Fruit fly (Drosophila melanogaster) whole organism, pupa: ENCODE results near the gene CG5021.

Source experiments
- CG10348 ChIP-seq: fragments of 200-800 bp; sonication (Bioruptor generic); IDR thresholded peaks from 2 replicates; pipeline ENCODE4 v1.3.6; 2022; ENCODE audit warnings: missing biosample characterization, missing genetic modification characterization
- CG13204 ChIP-seq: fragments of 200-800 bp; sonication (Bioruptor generic); optimal IDR thresholded peaks from 2 replicates; lab custom pipeline; 2018; ENCODE audit warnings: missing biosample characterization, mild to moderate bottlenecking, missing genetic modification characterization, moderate library complexity
- CG15710 ChIP-seq: fragments of 200-800 bp; sonication (Bioruptor generic); optimal IDR thresholded peaks from 2 replicates; lab custom pipeline; 2018; ENCODE audit warnings: missing biosample characterization, mild to moderate bottlenecking, missing genetic modification characterization, moderate library complexity
- CG17806 ChIP-seq: fragments of 200-800 bp; sonication (Bioruptor generic); optimal IDR thresholded peaks from 2 replicates; lab custom pipeline; 2018; ENCODE audit warnings: missing biosample characterization, mild to moderate bottlenecking, missing genetic modification characterization, moderate library complexity
- CG32121 ChIP-seq: fragments of 200-800 bp; sonication (Bioruptor generic); IDR thresholded peaks from 2 replicates; pipeline ENCODE4 v1.3.6; 2022; ENCODE audit warnings: missing biosample characterization, missing genetic modification characterization
- CG4496 ChIP-seq: fragments of 200-800 bp; sonication (Bioruptor generic); IDR thresholded peaks from 3 replicates; pipeline ENCODE4 v1.3.6; 2022; ENCODE audit warnings: missing biosample characterization, missing genetic modification characterization
- CG8301 ChIP-seq: fragments of 200-800 bp; sonication (Bioruptor generic); optimal IDR thresholded peaks from 2 replicates; lab custom pipeline; 2018; ENCODE audit warnings: missing biosample characterization, mild to moderate bottlenecking, missing genetic modification characterization
- D1 ChIP-seq: fragments of 200-800 bp; sonication (Bioruptor generic); optimal IDR thresholded peaks from 2 replicates; lab custom pipeline; 2018; ENCODE audit warnings: missing biosample characterization, mild to moderate bottlenecking, missing genetic modification characterization, moderate library complexity
- EcR ChIP-seq: fragments of 200-800 bp; sonication (Bioruptor generic); optimal IDR thresholded peaks from 3 replicates; lab custom pipeline; 2019; ENCODE audit warnings: missing biosample characterization, missing genetic modification characterization, mild to moderate bottlenecking, moderate library complexity, missing genetic modification reagents
- Pif1A ChIP-seq: fragments of 200-800 bp; sonication (Bioruptor generic); optimal IDR thresholded peaks from 3 replicates; lab custom pipeline; 2016; ENCODE audit warnings: missing biosample characterization, missing genetic modification characterization
- Snoo ChIP-seq: fragments of 200-800 bp; sonication (Bioruptor generic); optimal IDR thresholded peaks from 3 replicates; lab custom pipeline; 2017; ENCODE audit warnings: missing biosample characterization, mild to moderate bottlenecking, missing genetic modification characterization, inconsistent platforms
- fd96Ca ChIP-seq: fragments of 200-800 bp; sonication (Bioruptor generic); IDR thresholded peaks from 3 replicates; pipeline ENCODE4 v1.3.6; 2022; ENCODE audit warnings: missing biosample characterization, missing genetic modification characterization
- gl ChIP-seq: fragments of 200-800 bp; sonication (Bioruptor generic); optimal IDR thresholded peaks from 2 replicates; lab custom pipeline; 2018; ENCODE audit warnings: missing biosample characterization, mild to moderate bottlenecking, missing genetic modification characterization
- rn ChIP-seq: fragments of 200-800 bp; sonication (Bioruptor generic); IDR thresholded peaks from 2 replicates; pipeline ENCODE4 v1.3.6; 2022; ENCODE audit warnings: missing biosample characterization, missing genetic modification characterization

dm6 chr3L:8929527-8929926 lies 37.1 kb upstream of the CG5021 start:
- TF ChIP-seq CG4496 (GFP tag; lab: Robert Waterston, UW) (0 out of 3 replicates have a peak, but pooled peaks have one; percentile 43), CG32121 (GFP tag; lab: Robert Waterston, UW) (no peak), EcR (GFP tag; lab: Kevin White, UChicago) (no peak), gl (no peak), rn (GFP tag; lab: Robert Waterston, UW) (no peak), D1 (tag; lab: Kevin White, UChicago) (no peak), fd96Ca (GFP tag; lab: Robert Waterston, UW) (no peak), Pif1A (no peak), CG8301 (no peak), CG10348 (GFP tag; lab: Robert Waterston, UW) (no peak), CG13204 (GFP tag; lab: Kevin White, UChicago) (no peak), CG17806 (tag; lab: Kevin White, UChicago) (no peak), CG15710 (tag; lab: Kevin White, UChicago) (no peak), Snoo (tag; lab: Kevin White, UChicago) (no peak)
